Worm (Caenorhabditis elegans) whole organism, L4 larva: ENCODE data around the gene mig-13.
A peak's percentile ranks its signal among the peaks of the same experiment; 100 is the strongest.

Experiments used
- D1046.2 ChIP-seq: fragments of 200-800 bp; sonication (Bioruptor generic); IDR thresholded peaks from 2 replicates; pipeline ENCODE4 v1.3.6; 2022; ENCODE audit warnings: missing genetic modification characterization, missing compliant biosample characterization
- F10B5.3 ChIP-seq: sonication (generic microtip); optimal IDR thresholded peaks from 2 replicates; lab custom pipeline; 2016; ENCODE audit warnings: mild to moderate bottlenecking, missing genetic modification characterization, missing compliant biosample characterization
- Y105C5A.15 ChIP-seq: fragments of 200-800 bp; sonication (Bioruptor generic); IDR thresholded peaks from 2 replicates; pipeline ENCODE4 v1.3.6; 2022; ENCODE audit warnings: missing genetic modification characterization, missing compliant biosample characterization
- ama-1 ChIP-seq: fragments of 150-350 bp; optimal IDR thresholded peaks from 2 replicates; lab custom pipeline; 2014; ENCODE audit warnings: inconsistent platforms, mixed read lengths
- ceh-20 ChIP-seq: fragments of 200-800 bp; sonication (Bioruptor generic); IDR thresholded peaks from 2 replicates; pipeline ENCODE4 v1.3.6; 2022; ENCODE audit warnings: missing genetic modification reagents, missing genetic modification characterization, missing compliant biosample characterization
- ceh-32 ChIP-seq: sonication (generic microtip); optimal IDR thresholded peaks from 2 replicates; lab custom pipeline; 2016; ENCODE audit warnings: mild to moderate bottlenecking, missing genetic modification characterization, missing compliant biosample characterization; ENCODE audit not compliant: poor library complexity
- ceh-62 ChIP-seq: sonication (generic microtip); optimal IDR thresholded peaks from 2 replicates; lab custom pipeline; 2017; ENCODE audit warnings: missing biosample characterization, missing genetic modification characterization
- ceh-82 ChIP-seq: sonication (generic microtip); optimal IDR thresholded peaks from 2 replicates; lab custom pipeline; 2017; ENCODE audit warnings: missing biosample characterization, missing genetic modification characterization
- daf-16 ChIP-seq, 3 experiments: sonication (generic microtip); optimal IDR thresholded peaks; 2 replicates each; lab custom pipeline; 2016 to 2017; ENCODE audit warnings: missing genetic modification characterization in 3 of 3, missing genetic modification reagents in 3 of 3, mild to moderate bottlenecking in 2 of 3, missing compliant biosample characterization in 2 of 3, missing biosample characterization in 1 of 3, moderate library complexity in 1 of 3
- daf-8 ChIP-seq: fragments of 200-800 bp; sonication (Bioruptor generic); IDR thresholded peaks from 2 replicates; pipeline ENCODE4 v1.3.6; 2022; ENCODE audit warnings: missing genetic modification characterization, missing compliant biosample characterization
- dmd-6 ChIP-seq: fragments of 200-800 bp; sonication (Bioruptor generic); IDR thresholded peaks from 2 replicates; pipeline ENCODE4 v1.3.6; 2022; ENCODE audit warnings: missing genetic modification reagents, missing genetic modification characterization, missing compliant biosample characterization
- dpl-1 ChIP-seq: fragments of 150-350 bp; optimal IDR thresholded peaks from 2 replicates; lab custom pipeline; 2014; ENCODE audit warnings: missing biosample characterization, missing genetic modification reagents, missing genetic modification characterization
- duxl-1 ChIP-seq: sonication (generic microtip); optimal IDR thresholded peaks from 2 replicates; lab custom pipeline; 2016; ENCODE audit warnings: mild to moderate bottlenecking, missing genetic modification characterization, moderate library complexity, missing compliant biosample characterization; ENCODE audit not compliant: poor library complexity
- dve-1 ChIP-seq: sonication (generic microtip); optimal IDR thresholded peaks from 2 replicates; lab custom pipeline; 2017; ENCODE audit warnings: antibody characterized with exemption, mild to moderate bottlenecking, missing genetic modification characterization, missing compliant biosample characterization; ENCODE audit not compliant: insufficient read depth
- fkh-10 ChIP-seq: fragments of 150-350 bp; optimal IDR thresholded peaks from 2 replicates; lab custom pipeline; 2014; ENCODE audit warnings: missing biosample characterization, missing genetic modification reagents, missing genetic modification characterization
- fos-1 ChIP-seq: fragments of 150-350 bp; optimal IDR thresholded peaks from 2 replicates; lab custom pipeline; 2014; ENCODE audit warnings: missing biosample characterization, missing genetic modification characterization
- hif-1 ChIP-seq, 2 experiments: sonication (generic microtip); optimal IDR thresholded peaks; 2 replicates each; lab custom pipeline; 2016 to 2017; ENCODE audit warnings: missing compliant biosample characterization in 2 of 2, missing genetic modification characterization in 2 of 2, missing genetic modification reagents in 2 of 2, missing genotype in 2 of 2, mild to moderate bottlenecking in 1 of 2
- hlh-11 ChIP-seq: fragments of 200-800 bp; sonication (Bioruptor generic); optimal IDR thresholded peaks from 2 replicates; lab custom pipeline; 2018; ENCODE audit warnings: mild to moderate bottlenecking, missing genetic modification characterization, missing compliant biosample characterization
- hlh-30 ChIP-seq: sonication (generic microtip); optimal IDR thresholded peaks from 2 replicates; lab custom pipeline; 2017; ENCODE audit warnings: antibody characterized with exemption, mild to moderate bottlenecking, missing genetic modification characterization, missing compliant biosample characterization; ENCODE audit not compliant: insufficient read depth
- lin-1 ChIP-seq: fragments of 200-800 bp; sonication (Bioruptor generic); IDR thresholded peaks from 2 replicates; pipeline ENCODE4 v1.3.6; 2022; ENCODE audit warnings: missing genetic modification reagents, missing genetic modification characterization, missing compliant biosample characterization
- lin-15B ChIP-seq: fragments of 150-350 bp; sonication (generic microtip); optimal IDR thresholded peaks from 3 replicates; lab custom pipeline; 2014; ENCODE audit warnings: missing biosample characterization, missing genetic modification characterization
- lin-38 ChIP-seq: fragments of 200-800 bp; sonication (Bioruptor generic); IDR thresholded peaks from 2 replicates; pipeline ENCODE4 v1.3.6; 2022; ENCODE audit warnings: missing genetic modification reagents, missing genetic modification characterization, missing compliant biosample characterization
- lsy-2 ChIP-seq, 2 experiments: fragments of 150-350 bp in 1 of 2; sonication (generic microtip) in 1 of 2; optimal IDR thresholded peaks; 2 replicates each; lab custom pipeline; 2014 to 2017; ENCODE audit warnings: missing biosample characterization in 2 of 2, missing genetic modification characterization in 2 of 2
- madf-5 ChIP-seq, 2 experiments: fragments of 200-800 bp; sonication (Bioruptor generic); IDR thresholded peaks; 2 replicates each; pipeline ENCODE4 v1.3.6; 2022; ENCODE audit warnings: missing compliant biosample characterization in 2 of 2, missing genetic modification characterization in 2 of 2
- mdl-1 ChIP-seq, 2 experiments: fragments of 150-350 bp in 1 of 2; sonication (generic microtip) in 1 of 2; optimal IDR thresholded peaks; 2 replicates each; lab custom pipeline; 2014 to 2017; ENCODE audit warnings: missing biosample characterization in 2 of 2, missing genetic modification characterization in 2 of 2
- mdt-29 ChIP-seq: fragments of 200-800 bp; sonication (Bioruptor generic); IDR thresholded peaks from 2 replicates; pipeline ENCODE4 v1.3.6; 2022; ENCODE audit warnings: missing genetic modification reagents, missing genetic modification characterization, missing compliant biosample characterization
- mep-1 ChIP-seq: fragments of 150-350 bp; sonication (generic microtip); optimal IDR thresholded peaks from 3 replicates; lab custom pipeline; 2014; ENCODE audit warnings: missing biosample characterization, missing genetic modification characterization
- mxl-2 ChIP-seq: fragments of 200-800 bp; sonication (Bioruptor generic); conservative IDR thresholded peaks from 2 replicates; pipeline ENCODE4 v1.3.6; 2022; ENCODE audit warnings: missing genetic modification reagents, missing genetic modification characterization, missing compliant biosample characterization
- mxl-3 ChIP-seq: fragments of 200-800 bp; sonication (Bioruptor generic); optimal IDR thresholded peaks from 2 replicates; lab custom pipeline; 2018; ENCODE audit warnings: mild to moderate bottlenecking, missing genetic modification characterization, missing compliant biosample characterization
- nhr-10 ChIP-seq: fragments of 150-350 bp; optimal IDR thresholded peaks from 2 replicates; lab custom pipeline; 2014; ENCODE audit warnings: missing biosample characterization, missing genetic modification characterization
- nhr-102 ChIP-seq: sonication (generic microtip); optimal IDR thresholded peaks from 2 replicates; lab custom pipeline; 2016; ENCODE audit warnings: mild to moderate bottlenecking, missing genetic modification characterization, moderate library complexity, missing compliant biosample characterization
- nhr-11 ChIP-seq: fragments of 150-350 bp; optimal IDR thresholded peaks from 2 replicates; lab custom pipeline; 2014; ENCODE audit warnings: missing biosample characterization, missing genetic modification characterization
- nhr-237 ChIP-seq: sonication (generic microtip); optimal IDR thresholded peaks from 2 replicates; lab custom pipeline; 2017; ENCODE audit warnings: missing biosample characterization, missing genetic modification characterization
- nhr-28 ChIP-seq: fragments of 150-350 bp; optimal IDR thresholded peaks from 2 replicates; lab custom pipeline; 2014; ENCODE audit warnings: missing biosample characterization, missing genetic modification characterization
- nhr-41 ChIP-seq: fragments of 200-800 bp; sonication (Bioruptor generic); IDR thresholded peaks from 2 replicates; pipeline ENCODE4 v1.3.6; 2022; ENCODE audit warnings: missing genetic modification reagents, missing genetic modification characterization, missing compliant biosample characterization
- nhr-42 ChIP-seq: fragments of 200-800 bp; sonication (Bioruptor generic); IDR thresholded peaks from 2 replicates; pipeline ENCODE4 v1.3.6; 2022; ENCODE audit warnings: missing genetic modification characterization, missing compliant biosample characterization
- nhr-48 ChIP-seq: sonication (generic microtip); optimal IDR thresholded peaks from 2 replicates; lab custom pipeline; 2016; ENCODE audit warnings: mild to moderate bottlenecking, missing genetic modification characterization, missing compliant biosample characterization
- nhr-76 ChIP-seq: fragments of 150-350 bp; optimal IDR thresholded peaks from 2 replicates; lab custom pipeline; 2014; ENCODE audit warnings: missing biosample characterization, missing genetic modification characterization
- nhr-77 ChIP-seq: fragments of 150-350 bp; optimal IDR thresholded peaks from 2 replicates; lab custom pipeline; 2014; ENCODE audit warnings: missing biosample characterization, missing genetic modification characterization
- pha-4 ChIP-seq, 2 experiments: fragments of 150-350 bp in 1 of 2; fragments of 200-800 bp in 1 of 2; sonication (Bioruptor generic) in 1 of 2; IDR thresholded peaks in 1 of 2; optimal IDR thresholded peaks in 1 of 2; 2 replicates each; pipeline versions ENCODE4 v1.3.6 to Lab custom; 2014 to 2022; ENCODE audit warnings: missing genetic modification characterization in 2 of 2, missing genetic modification reagents in 2 of 2, missing biosample characterization in 1 of 2, missing compliant biosample characterization in 1 of 2
- php-3 ChIP-seq: fragments of 200-800 bp; sonication (Bioruptor generic); IDR thresholded peaks from 2 replicates; pipeline ENCODE4 v1.3.6; 2022; ENCODE audit warnings: missing genetic modification reagents, missing genetic modification characterization, missing compliant biosample characterization
- pqm-1 ChIP-seq: sonication (generic microtip); optimal IDR thresholded peaks from 2 replicates; lab custom pipeline; 2017; ENCODE audit warnings: missing biosample characterization, missing genetic modification characterization
- rbr-2 ChIP-seq: sonication (generic microtip); optimal IDR thresholded peaks from 2 replicates; lab custom pipeline; 2016; ENCODE audit warnings: missing genotype, missing genetic modification characterization, missing compliant biosample characterization
- skn-1 ChIP-seq: fragments of 150-350 bp; optimal IDR thresholded peaks from 2 replicates; lab custom pipeline; 2014; ENCODE audit warnings: missing biosample characterization, missing genetic modification characterization
- tra-1 ChIP-seq: fragments of 200-800 bp; sonication (Bioruptor generic); IDR thresholded peaks from 2 replicates; pipeline ENCODE4 v1.3.6; 2022; ENCODE audit warnings: missing genetic modification reagents, missing genetic modification characterization, missing compliant biosample characterization
- unc-130 ChIP-seq: sonication (generic microtip); optimal IDR thresholded peaks from 2 replicates; lab custom pipeline; 2016; ENCODE audit warnings: missing genetic modification reagents, missing genetic modification characterization, missing compliant biosample characterization
- zfp-2 ChIP-seq: sonication (generic microtip); optimal IDR thresholded peaks from 2 replicates; lab custom pipeline; 2016; ENCODE audit warnings: mild to moderate bottlenecking, missing genetic modification characterization, missing compliant biosample characterization
- zfp-3 ChIP-seq: fragments of 200-800 bp; sonication (Bioruptor generic); conservative IDR thresholded peaks from 2 replicates; pipeline ENCODE4 v1.3.6; 2022; ENCODE audit warnings: missing genetic modification reagents, missing genetic modification characterization, missing compliant biosample characterization
- zip-2 ChIP-seq: fragments of 150-350 bp; optimal IDR thresholded peaks from 2 replicates; lab custom pipeline; 2014; ENCODE audit warnings: missing biosample characterization, missing genetic modification characterization

The mig-13 gene

ce11 chrX:4795329-4795728 lies 4.6 kb downstream of the mig-13 start:
- peak; percentile 54 for TF ChIP-seq nhr-48
- 0 out of 2 replicates have a peak, but pooled peaks have one; percentile 17 for TF ChIP-seq nhr-42
- TF ChIP-seq dve-1 (tag; lab: Kevin White, UChicago) = peak; percentile 85
- no peak for TF ChIP-seq nhr-76 (tag; lab: Kevin White, UChicago)
- peak; percentile 8 for TF ChIP-seq dpl-1
- peak; percentile 83 for TF ChIP-seq pqm-1
- 0 out of 4 replicates have a peak, but pooled peaks of 1 of the 2 experiments have one; percentile 20 for TF ChIP-seq madf-5 (GFP tag; IDR thresholded peaks at IDR 0.05; lab: Robert Waterston, UW)
- TF ChIP-seq nhr-28 (tag; lab: Kevin White, UChicago) = peak; percentile 66
- no peak for TF ChIP-seq unc-130 (GFP tag; lab: Kevin White, UChicago)
- TF ChIP-seq ceh-20 = peak; percentile 63; the same call in 1 of the 2 replicates
- TF ChIP-seq mxl-2 (GFP tag; lab: Robert Waterston, UW) = peak; percentile 17; the same call in 1 of the 2 replicates
- no peak for TF ChIP-seq mdt-29 (GFP tag; lab: Robert Waterston, UW)
- TF ChIP-seq ama-1 (lab: Kevin White, UChicago) = no peak
- peak; percentile 72 for TF ChIP-seq nhr-77 (tag; lab: Kevin White, UChicago)
- no peak for TF ChIP-seq lin-38 (GFP tag; lab: Robert Waterston, UW)
- no peak for TF ChIP-seq zfp-2 (tag; lab: Kevin White, UChicago)
- peak in 1 of 2 experiments; percentile 68 for TF ChIP-seq mdl-1 (tag; optimal IDR thresholded peaks at IDR 0.05; lab: Kevin White, UChicago)
- peak; percentile 69 for TF ChIP-seq lin-1 (GFP tag; lab: Robert Waterston, UW)
- TF ChIP-seq Y105C5A.15 = no peak
- TF ChIP-seq mxl-3 (GFP tag; lab: Kevin White, UChicago) = peak; percentile 8
- TF ChIP-seq skn-1 (tag; lab: Kevin White, UChicago) = no peak
- TF ChIP-seq hlh-30 (tag; lab: Kevin White, UChicago) = peak; percentile 84
- TF ChIP-seq D1046.2 (GFP tag; lab: Robert Waterston, UW) = no peak
- peak; percentile 89 for TF ChIP-seq hlh-11 (tag; lab: Kevin White, UChicago)
- TF ChIP-seq php-3 (GFP tag; lab: Robert Waterston, UW) = peak; percentile 94
- no peak for TF ChIP-seq fkh-10
- no peak for TF ChIP-seq ceh-82 (tag; lab: Kevin White, UChicago)
- TF ChIP-seq zfp-3 (GFP tag; lab: Robert Waterston, UW) = no peak
- no peak for TF ChIP-seq daf-8 (GFP tag; lab: Robert Waterston, UW)
- no peak for TF ChIP-seq zip-2
- peak; percentile 4 for TF ChIP-seq nhr-11
- TF ChIP-seq lsy-2 (tag; optimal IDR thresholded peaks at IDR 0.05; lab: Kevin White, UChicago) = peak in 1 of 2 experiments; percentile 38
- TF ChIP-seq nhr-102 (tag; lab: Kevin White, UChicago) = peak; percentile 65
- TF ChIP-seq ceh-62 (tag; lab: Kevin White, UChicago) = no peak
- TF ChIP-seq dmd-6 (GFP tag; lab: Robert Waterston, UW) = peak; percentile 93
- peak in 1 of 2 experiments; percentile 34 for TF ChIP-seq daf-16 (GFP tag; optimal IDR thresholded peaks at IDR 0.05; lab: Kevin White, UChicago)
- peak; percentile 97 for TF ChIP-seq daf-16 (tag; optimal IDR thresholded peaks at IDR 0.05; lab: Kevin White, UChicago)
- peak in 1 of 2 experiments; percentile 63 for TF ChIP-seq hif-1 (tag; optimal IDR thresholded peaks at IDR 0.05; lab: Kevin White, UChicago)
- TF ChIP-seq mep-1 (tag; lab: Kevin White, UChicago) = peak; percentile 31
- TF ChIP-seq tra-1 (GFP tag; lab: Robert Waterston, UW) = peak; percentile 93
- TF ChIP-seq nhr-10 = peak; percentile 4
- no peak for TF ChIP-seq duxl-1

ce11 chrX:4794062-4794461 lies 5.9 kb downstream of the mig-13 start:
- TF ChIP-seq lin-38 (GFP tag; lab: Robert Waterston, UW) (no peak), nhr-41 (GFP tag; lab: Robert Waterston, UW) (peak; percentile 50; the same call in 1 of the 2 replicates), nhr-237 (tag; lab: Kevin White, UChicago) (no peak), nhr-11 (no peak), lin-15B (tag; lab: Kevin White, UChicago) (no peak), fos-1 (tag; lab: Kevin White, UChicago) (no peak), nhr-76 (tag; lab: Kevin White, UChicago) (no peak), ceh-32 (tag; lab: Kevin White, UChicago) (no peak), pha-4 (GFP tag; IDR thresholded peaks at IDR 0.05; lab: Robert Waterston, UW) (peak; percentile 59; the same call in 1 of the 2 replicates), pha-4 (tag; optimal IDR thresholded peaks at IDR 0.05; lab: Kevin White, UChicago) (no peak), mxl-2 (GFP tag; lab: Robert Waterston, UW) (peak; percentile 90), nhr-77 (tag; lab: Kevin White, UChicago) (peak; percentile 71), daf-8 (GFP tag; lab: Robert Waterston, UW) (no peak), dve-1 (tag; lab: Kevin White, UChicago) (peak; percentile 95), rbr-2 (no peak), duxl-1 (no peak), php-3 (GFP tag; lab: Robert Waterston, UW) (peak; percentile 81), F10B5.3 (tag; lab: Kevin White, UChicago) (no peak)
